Worm (Caenorhabditis elegans): Measurements from ENCODE around the gene T24E12.2.

DNA sequence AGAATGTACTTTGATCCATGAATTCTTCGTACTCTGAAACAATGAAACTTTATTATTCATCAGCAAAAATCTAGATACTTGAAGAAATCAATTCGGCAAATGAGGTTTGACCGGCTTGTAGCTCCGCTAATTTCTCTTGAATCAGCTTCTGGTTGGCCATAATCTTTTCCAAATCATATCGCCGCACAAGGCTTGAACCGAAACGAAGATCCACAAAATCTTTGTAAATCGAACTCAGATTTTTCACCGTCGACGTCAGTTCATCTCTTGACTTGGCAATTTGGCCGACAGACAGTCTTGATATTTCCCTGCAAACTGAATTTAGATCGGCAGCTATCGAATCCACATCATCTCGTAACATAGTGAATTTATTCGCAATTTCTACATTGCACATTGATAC is 22.8 kb downstream of the T24E12.2 start:
- TF ChIP-seq cog-1 (tag; optimal IDR thresholded peaks at IDR 0.05) (no peak), med-1 (GFP tag; optimal IDR thresholded peaks at IDR 0.05; ENCODE audit: insufficient read depth) (no peak)
